Worm (Caenorhabditis elegans): ENCODE measurements around the gene fbxa-47.

DNA sequence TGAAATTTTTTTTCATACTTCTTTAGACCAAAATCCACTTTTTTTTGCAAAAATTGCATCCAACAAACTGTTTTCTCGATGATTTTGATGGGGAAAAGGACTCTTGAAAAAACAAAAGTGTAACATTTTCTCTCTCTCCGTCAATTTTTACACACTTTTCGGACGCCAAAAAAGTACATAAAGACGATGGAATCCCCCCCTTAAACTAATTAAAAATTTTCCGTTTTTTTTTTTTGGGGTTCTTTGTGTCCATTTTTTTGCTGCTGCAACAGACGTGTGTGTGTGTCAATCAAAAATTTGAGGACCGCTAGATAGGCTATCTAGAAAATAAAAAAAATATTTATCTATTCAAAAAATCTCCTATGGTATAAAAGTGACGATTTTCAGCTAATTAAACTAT lies 24.4 kb downstream of the fbxa-47 start, which contains the start of gene C39B5.5:
- no peak for TF ChIP-seq lin-13 (tag; optimal IDR thresholded peaks at IDR 0.05)
- no peak for TF ChIP-seq ceh-43 (GFP tag; optimal IDR thresholded peaks at IDR 0.05)
- TF ChIP-seq pha-4 (tag; optimal IDR thresholded peaks at IDR 0.05): no peak
- no peak for TF ChIP-seq unc-62 (GFP tag; optimal IDR thresholded peaks at IDR 0.05)

Measured in whole organism, mixed stage, embryonic.